Worm (Caenorhabditis elegans) whole organism, L4/young adult: ENCODE data around the gene str-85.

Source experiments
- W03F9.2 ChIP-seq: fragments of 150-350 bp; optimal IDR thresholded peaks from 2 replicates; lab custom pipeline; 2014; ENCODE audit warnings: missing biosample characterization, missing genetic modification characterization
- dao-5 ChIP-seq: sonication (generic microtip); optimal IDR thresholded peaks from 2 replicates; lab custom pipeline; 2016; ENCODE audit warnings: missing genotype, missing genetic modification characterization, moderate library complexity, missing compliant biosample characterization
- him-1 ChIP-seq: sonication (generic microtip); optimal IDR thresholded peaks from 2 replicates; lab custom pipeline; 2016; ENCODE audit warnings: missing genotype, missing genetic modification reagents, missing genetic modification characterization, missing compliant biosample characterization

Gene str-85

DNA sequence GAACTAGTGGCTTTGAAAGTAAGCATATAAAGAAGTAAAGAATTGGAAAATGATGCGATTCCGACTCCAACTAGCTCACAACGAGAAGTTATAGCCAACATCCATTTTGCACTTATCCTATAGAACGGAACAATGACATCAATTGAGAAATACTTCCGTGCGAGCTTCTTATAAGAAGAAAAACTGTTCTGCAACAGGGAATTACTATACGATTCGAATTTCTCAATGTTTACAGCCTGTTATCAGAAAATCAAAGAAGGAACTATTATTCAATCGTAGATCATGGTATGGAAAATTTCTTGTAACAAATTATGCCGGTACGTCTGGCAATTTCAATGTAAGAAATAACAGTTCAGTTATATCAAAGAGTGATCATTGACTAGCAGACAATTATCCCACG is at the start of gene str-85:
Gene str-85, minus strand, starts transcription at position 101 of the 400 bp plus-strand sequence.
- TF ChIP-seq W03F9.2 (tag; lab: Kevin White, UChicago) (no peak), dao-5 (tag; lab: Kevin White, UChicago) (no peak), him-1 (tag; lab: Kevin White, UChicago) (no peak)

DNA sequence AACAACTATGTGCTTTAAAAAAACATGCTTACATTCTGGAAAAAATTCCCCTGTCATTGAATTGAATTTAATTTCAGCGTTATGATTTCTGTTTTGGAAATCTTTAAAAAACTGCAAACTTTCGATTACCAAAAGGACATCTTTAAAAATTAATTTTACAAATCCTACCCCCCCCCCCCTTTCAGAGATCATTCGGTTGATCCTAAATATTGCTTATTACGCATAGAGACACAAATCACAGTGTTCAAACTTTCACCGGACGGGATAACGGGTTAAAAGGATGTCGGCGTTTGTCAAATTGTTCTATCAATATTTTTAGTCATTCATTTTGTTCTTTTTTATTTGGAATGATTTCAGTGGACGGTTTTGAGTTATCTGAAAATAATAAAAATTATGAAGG is 47.6 kb upstream of the str-85 start, which contains the start of gene C25E10.4:
Gene C25E10.4, plus strand, starts transcription at position 301 of the 400 bp plus-strand sequence.
- TF ChIP-seq him-1 (tag; lab: Kevin White, UChicago) (no peak), W03F9.2 (tag; lab: Kevin White, UChicago) (no peak), dao-5 (tag; lab: Kevin White, UChicago) (no peak)

DNA sequence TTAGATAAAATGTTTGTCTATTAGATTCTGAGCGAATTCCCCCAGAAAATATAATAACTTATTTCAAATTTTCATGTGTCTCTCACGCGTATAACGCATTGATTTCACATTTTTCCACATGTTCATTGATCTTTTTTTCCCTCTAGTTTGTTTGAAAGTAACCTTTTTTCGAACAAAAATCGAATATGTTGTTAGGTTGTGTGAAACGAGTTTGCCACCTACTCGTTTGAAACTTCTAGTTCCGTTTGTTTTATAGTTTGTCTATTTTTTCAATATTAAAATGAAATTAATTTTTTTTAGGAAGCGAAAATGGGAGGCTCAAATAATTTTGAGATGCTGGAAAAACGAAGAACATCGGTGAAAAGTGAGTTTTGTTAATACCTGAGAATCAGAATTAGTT is 44.6 kb upstream of the str-85 start, which contains the start of gene C25E10.5:
Gene C25E10.5, plus strand, starts transcription at position 301 of the 400 bp plus-strand sequence.
- TF ChIP-seq dao-5 (tag; lab: Kevin White, UChicago), result no peak
- no peak for TF ChIP-seq him-1 (tag; lab: Kevin White, UChicago)
- TF ChIP-seq W03F9.2 (tag; lab: Kevin White, UChicago), result no peak

DNA sequence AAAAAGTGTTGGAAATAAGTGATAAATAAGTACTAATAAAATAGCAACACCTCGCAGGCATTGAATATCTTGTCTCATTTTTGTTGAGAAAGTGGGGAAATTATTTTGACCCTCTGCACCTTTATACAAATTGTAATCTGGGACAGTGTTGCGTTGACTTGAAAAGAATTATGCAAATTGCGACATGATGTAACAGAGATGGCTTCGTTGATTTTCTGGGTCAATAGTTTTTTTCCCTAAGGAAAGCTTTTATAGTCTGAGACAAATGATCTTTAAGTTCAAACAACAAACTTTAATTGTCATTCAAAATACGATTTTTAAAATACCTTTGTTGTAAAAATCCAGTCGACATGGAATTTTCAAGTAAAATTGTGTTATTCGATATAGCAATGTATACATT is 39.1 kb upstream of the str-85 start, which contains the start of gene bus-1:
Gene bus-1, minus strand, starts transcription at position 101 of the 400 bp plus-strand sequence.
- TF ChIP-seq him-1 (tag; lab: Kevin White, UChicago), result no peak
- TF ChIP-seq W03F9.2 (tag; lab: Kevin White, UChicago), result no peak
- TF ChIP-seq dao-5 (tag; lab: Kevin White, UChicago), result no peak

DNA sequence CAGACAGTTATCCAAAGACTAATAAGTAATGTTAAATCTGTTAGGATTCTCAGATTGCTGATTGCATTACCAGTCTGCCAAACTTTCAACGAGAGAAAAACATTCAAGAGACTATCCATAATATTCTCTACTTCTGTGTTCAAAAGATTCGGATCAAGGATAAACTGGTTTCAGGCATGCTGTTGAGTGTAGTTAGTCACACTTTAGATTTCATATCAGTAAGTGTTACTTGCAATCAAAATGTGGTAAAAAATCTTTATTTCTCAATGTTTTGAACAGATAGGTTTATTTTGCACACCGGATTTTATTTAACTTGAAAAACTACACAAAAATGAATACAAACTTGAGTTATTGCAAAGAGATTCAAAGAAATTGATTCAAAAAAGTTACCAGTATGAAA is 36.4 kb upstream of the str-85 start, which contains the start of gene oac-41:
Gene oac-41, minus strand, starts transcription at position 101 of the 400 bp plus-strand sequence.
- no peak for TF ChIP-seq him-1 (tag; lab: Kevin White, UChicago)

DNA sequence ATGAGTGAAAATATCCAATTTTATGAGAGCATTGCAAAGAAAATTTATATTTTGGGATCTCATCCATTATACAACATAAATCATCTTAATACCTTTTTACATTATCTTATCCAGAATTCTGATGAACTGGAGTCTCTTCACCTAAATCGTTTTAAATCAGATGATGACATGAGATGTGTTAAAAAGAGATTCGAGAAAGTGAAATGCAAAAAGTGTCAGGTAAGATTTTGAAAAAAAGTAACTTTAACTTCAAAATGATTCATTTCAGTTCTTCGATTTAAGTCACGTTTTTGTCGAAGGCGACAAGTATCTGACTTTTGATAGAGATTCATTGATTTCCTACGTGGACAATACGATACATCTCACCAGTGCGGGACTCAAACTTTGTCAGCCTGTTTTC is 33.2 kb upstream of the str-85 start:
- TF ChIP-seq dao-5 (tag; lab: Kevin White, UChicago) (no peak), him-1 (tag; lab: Kevin White, UChicago) (no peak), W03F9.2 (tag; lab: Kevin White, UChicago) (no peak)

DNA sequence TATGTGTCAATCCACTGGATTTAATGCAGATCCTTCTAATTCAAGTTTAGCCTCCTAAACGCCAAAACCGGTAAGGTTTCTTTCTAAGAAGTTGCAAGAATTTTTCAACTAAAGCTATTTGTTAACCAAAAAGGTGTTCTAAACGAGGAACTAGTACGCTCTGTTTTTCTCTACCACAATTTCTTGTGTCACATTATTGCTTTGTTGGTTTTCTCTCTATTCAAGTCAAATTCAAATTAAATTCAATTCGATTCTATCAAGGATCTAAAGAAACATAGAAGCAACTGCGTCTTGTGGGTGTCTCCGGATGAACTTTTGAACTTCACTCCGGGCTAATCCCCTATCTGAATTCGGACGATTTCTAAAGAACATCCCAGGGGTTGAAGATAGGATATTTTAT is 30.8 kb upstream of the str-85 start, which contains the start of gene oac-40:
Gene oac-40, plus strand, starts transcription at position 301 of the 400 bp plus-strand sequence.
- TF ChIP-seq dao-5 (tag; lab: Kevin White, UChicago) (no peak), him-1 (tag; lab: Kevin White, UChicago) (no peak), W03F9.2 (tag; lab: Kevin White, UChicago) (no peak)

DNA sequence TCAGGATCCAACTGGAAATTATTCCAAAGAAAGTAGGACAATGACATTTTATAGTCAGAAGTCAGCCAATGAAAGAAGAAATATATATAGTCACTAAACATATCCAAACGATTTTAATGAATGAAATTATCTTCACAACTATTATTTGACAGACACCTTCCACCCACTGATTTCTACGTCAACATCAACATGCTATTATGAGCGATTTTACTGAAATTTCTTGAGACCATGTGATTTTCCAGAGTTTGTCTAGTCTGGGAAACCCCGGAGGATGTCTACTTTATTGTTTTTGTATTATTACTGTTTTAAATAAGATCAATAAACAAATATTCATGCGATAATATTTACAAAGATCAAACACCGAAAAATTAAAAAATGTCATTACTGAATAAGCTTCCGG is 29.9 kb upstream of the str-85 start, which contains the start of gene srt-18:
Gene srt-18, minus strand, starts transcription at position 101 of the 400 bp plus-strand sequence.
- TF ChIP-seq W03F9.2 (tag; lab: Kevin White, UChicago), result no peak
- no peak for TF ChIP-seq dao-5 (tag; lab: Kevin White, UChicago)
- no peak for TF ChIP-seq him-1 (tag; lab: Kevin White, UChicago)

DNA sequence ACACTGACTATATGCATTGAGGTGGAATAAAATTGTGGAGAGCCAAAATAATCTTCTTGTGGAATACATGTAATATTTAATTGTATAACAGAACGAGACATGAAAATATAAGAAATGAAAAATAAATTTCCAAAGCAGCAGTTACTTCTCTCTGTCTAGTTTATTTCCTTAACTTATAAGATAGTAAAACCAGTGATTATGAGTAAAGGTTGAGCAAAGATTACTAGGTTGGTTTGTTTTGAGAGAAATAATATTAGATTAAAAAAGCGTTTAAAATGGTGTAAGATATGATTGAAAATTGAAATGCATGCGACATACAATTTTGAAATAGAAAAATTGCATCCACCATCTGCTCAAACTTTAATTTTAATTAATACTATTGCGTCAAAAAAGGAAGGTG is 28.1 kb upstream of the str-85 start, which contains the start of gene srh-201:
Gene srh-201, minus strand, starts transcription at position 101 of the 400 bp plus-strand sequence.
- TF ChIP-seq W03F9.2 (tag; lab: Kevin White, UChicago) (no peak), dao-5 (tag; lab: Kevin White, UChicago) (no peak), him-1 (tag; lab: Kevin White, UChicago) (no peak)

DNA sequence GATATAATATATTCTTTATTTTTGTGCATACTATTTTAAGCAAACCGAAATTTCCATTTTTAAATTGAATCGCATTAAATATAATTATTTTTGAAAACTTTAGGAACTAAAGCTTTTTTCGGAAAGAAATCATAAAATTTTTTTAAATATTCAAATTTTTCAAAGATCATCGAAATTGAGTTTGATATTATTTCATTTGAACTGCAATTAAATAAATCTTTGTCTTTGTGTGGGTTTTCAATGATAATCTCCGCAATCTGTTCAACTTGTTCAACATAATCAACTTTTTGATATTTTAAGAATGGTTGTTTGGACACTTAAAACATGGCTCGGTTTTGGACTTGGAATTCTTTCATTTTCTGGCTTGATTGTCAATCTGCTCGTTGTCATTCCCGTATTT is 23.5 kb upstream of the str-85 start, which contains the start of gene srx-2:
Gene srx-2, plus strand, starts transcription at position 301 of the 400 bp plus-strand sequence.
- TF ChIP-seq W03F9.2 (tag; lab: Kevin White, UChicago) (no peak), him-1 (tag; lab: Kevin White, UChicago) (no peak), dao-5 (tag; lab: Kevin White, UChicago) (no peak)

DNA sequence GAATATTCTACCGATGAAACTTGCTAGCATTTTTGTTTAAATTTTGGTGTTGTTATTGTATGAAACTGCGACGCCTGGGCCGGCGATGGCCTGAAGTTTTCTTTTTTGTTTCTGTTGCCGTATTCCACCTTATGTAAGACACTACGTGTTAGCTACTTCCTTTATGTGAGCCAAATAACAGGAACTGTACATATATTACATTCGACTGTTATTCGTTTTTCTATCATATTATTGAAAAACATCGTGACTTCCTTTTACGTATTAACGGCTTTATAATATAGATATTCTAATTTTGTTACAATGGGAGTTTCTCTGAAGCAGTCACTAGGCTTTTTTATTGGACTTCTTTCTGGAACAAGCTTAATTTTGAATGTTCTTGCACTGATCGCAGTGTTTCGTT is 19.6 kb upstream of the str-85 start, which contains the start of gene srx-3:
Gene srx-3, plus strand, starts transcription at position 301 of the 400 bp plus-strand sequence.
- TF ChIP-seq W03F9.2 (tag; lab: Kevin White, UChicago) (no peak), dao-5 (tag; lab: Kevin White, UChicago) (no peak)

DNA sequence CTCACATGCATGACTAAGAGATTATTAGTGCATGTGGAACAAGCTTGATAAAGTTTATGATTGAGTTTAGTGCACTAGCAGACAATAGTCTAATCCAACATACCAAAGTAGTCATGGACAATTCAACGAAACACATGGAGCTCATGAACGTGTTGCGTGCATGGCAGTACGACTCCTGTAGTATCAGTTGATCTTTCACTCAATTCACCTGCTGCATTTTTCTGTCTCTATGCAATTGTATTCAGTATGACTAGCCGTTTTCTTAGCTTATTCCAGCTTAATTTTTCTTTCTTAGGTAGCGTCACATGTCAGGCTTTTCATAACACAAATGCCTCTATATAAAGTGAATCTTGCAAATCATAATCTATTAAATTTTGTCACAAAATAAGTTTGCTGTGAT is 17.7 kb upstream of the str-85 start, which contains the start of gene srx-1:
Gene srx-1, plus strand, starts transcription at position 382 of the 400 bp plus-strand sequence.
- no peak for TF ChIP-seq dao-5 (tag; lab: Kevin White, UChicago)
- no peak for TF ChIP-seq W03F9.2 (tag; lab: Kevin White, UChicago)
- no peak for TF ChIP-seq him-1 (tag; lab: Kevin White, UChicago)

DNA sequence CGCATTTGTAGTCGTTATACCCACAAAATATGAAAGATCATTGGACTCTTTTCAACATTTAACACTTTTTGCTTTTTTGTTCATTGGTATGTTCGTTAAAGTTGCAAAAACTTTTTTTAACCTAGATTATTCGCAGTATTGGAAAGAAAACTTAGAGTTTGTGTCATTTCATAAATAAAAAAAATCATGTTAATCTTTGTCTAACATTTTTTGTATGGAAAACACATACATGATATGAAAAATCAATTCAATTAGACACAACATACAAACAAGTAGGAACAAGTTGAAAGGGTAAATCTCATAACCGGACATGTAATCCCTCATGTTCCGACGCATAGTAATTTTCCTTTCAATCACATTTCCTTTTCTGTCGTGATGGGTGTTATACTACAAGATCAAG is 15.5 kb upstream of the str-85 start, which contains the start of gene F59E11.2:
Gene F59E11.2, plus strand, starts transcription at position 301 of the 400 bp plus-strand sequence.
- TF ChIP-seq W03F9.2 (tag; lab: Kevin White, UChicago) (no peak), him-1 (tag; lab: Kevin White, UChicago) (no peak), dao-5 (tag; lab: Kevin White, UChicago) (no peak)

DNA sequence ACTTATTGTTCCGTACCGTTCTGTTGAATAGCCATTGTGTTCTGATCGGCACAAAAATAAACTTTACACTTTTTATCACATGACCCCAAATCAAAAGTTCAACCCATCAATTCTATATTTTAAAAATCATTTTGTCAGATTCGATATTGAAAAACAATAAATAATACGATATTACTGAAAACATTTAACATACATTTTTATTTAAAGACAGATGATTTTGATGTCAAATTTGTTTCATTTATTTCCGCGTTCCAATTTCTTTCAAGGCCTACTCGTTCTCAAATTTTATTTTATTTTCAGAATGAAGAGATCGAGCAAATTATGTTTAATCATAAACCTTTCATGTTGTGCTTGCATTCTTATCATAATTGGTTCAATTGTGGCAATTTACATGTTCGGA is 9.2 kb upstream of the str-85 start, which contains the start of gene F59E11.5:
Gene F59E11.5, plus strand, starts transcription at position 301 of the 400 bp plus-strand sequence.
- TF ChIP-seq dao-5 (tag; lab: Kevin White, UChicago) (no peak), W03F9.2 (tag; lab: Kevin White, UChicago) (no peak), him-1 (tag; lab: Kevin White, UChicago) (no peak)
